Fruit fly (Drosophila melanogaster) whole organism, embryonic: ENCODE data around the gene CG14982.

Experiments
- Antp ChIP-seq: fragments of 200-800 bp; sonication (Bioruptor generic); optimal IDR thresholded peaks from 3 replicates; lab custom pipeline; 2016; ENCODE audit warnings: missing biosample characterization, missing genetic modification characterization
- BtbVII ChIP-seq: fragments of 200-800 bp; sonication (Bioruptor generic); optimal IDR thresholded peaks from 3 replicates; lab custom pipeline; 2017; ENCODE audit warnings: missing biosample characterization, mild to moderate bottlenecking, missing genetic modification characterization
- CG10274 ChIP-seq: fragments of 200-800 bp; sonication (Bioruptor generic); optimal IDR thresholded peaks from 3 replicates; lab custom pipeline; 2017; ENCODE audit warnings: missing biosample characterization, mild to moderate bottlenecking, missing genetic modification characterization
- CG10366 ChIP-seq: fragments of 200-800 bp; sonication (Bioruptor generic); IDR thresholded peaks from 2 replicates; pipeline ENCODE4 v1.3.6; 2022; ENCODE audit warnings: missing biosample characterization, missing genetic modification characterization
- CG11085 ChIP-seq: fragments of 200-800 bp; sonication (Bioruptor generic); IDR thresholded peaks from 2 replicates; pipeline ENCODE4 v1.3.6; 2022; ENCODE audit warnings: missing biosample characterization, missing genetic modification characterization
- CG11695 ChIP-seq: fragments of 200-800 bp; sonication (Bioruptor generic); IDR thresholded peaks from 3 replicates; pipeline ENCODE4 v1.3.6; 2022; ENCODE audit warnings: missing biosample characterization, missing genetic modification characterization
- CG12942 ChIP-seq: fragments of 200-800 bp; sonication (Bioruptor generic); optimal IDR thresholded peaks from 3 replicates; lab custom pipeline; 2016; ENCODE audit warnings: missing biosample characterization, missing genetic modification characterization
- CG15073 ChIP-seq: fragments of 200-800 bp; sonication (Bioruptor generic); optimal IDR thresholded peaks from 2 replicates; lab custom pipeline; 2016; ENCODE audit warnings: missing biosample characterization, missing genetic modification characterization
- CG2120 ChIP-seq: fragments of 200-800 bp; sonication (Bioruptor generic); optimal IDR thresholded peaks from 3 replicates; lab custom pipeline; 2016; ENCODE audit warnings: missing biosample characterization, missing genetic modification characterization
- CG2202 ChIP-seq: fragments of 200-800 bp; sonication (Bioruptor generic); optimal IDR thresholded peaks from 2 replicates; lab custom pipeline; 2018; ENCODE audit warnings: missing biosample characterization, mild to moderate bottlenecking, missing genetic modification characterization
- CG32772 ChIP-seq: fragments of 200-800 bp; sonication (Bioruptor generic); IDR thresholded peaks from 2 replicates; pipeline ENCODE4 v1.3.6; 2022; ENCODE audit warnings: missing biosample characterization, missing genetic modification characterization
- CG33557 ChIP-seq: fragments of 200-800 bp; sonication (Bioruptor generic); optimal IDR thresholded peaks from 2 replicates; lab custom pipeline; 2019; ENCODE audit warnings: missing biosample characterization, mild to moderate bottlenecking, missing genetic modification characterization, moderate library complexity
- CG3838 ChIP-seq: fragments of 200-800 bp; sonication (Bioruptor generic); optimal IDR thresholded peaks from 3 replicates; lab custom pipeline; 2016; ENCODE audit warnings: missing biosample characterization, missing genetic modification characterization
- CG43689 ChIP-seq: fragments of 200-800 bp; sonication (Bioruptor generic); IDR thresholded peaks from 2 replicates; pipeline ENCODE4 v1.3.6; 2022; ENCODE audit warnings: missing biosample characterization, missing genetic modification characterization
- CG4854 ChIP-seq: fragments of 200-800 bp; sonication (Bioruptor generic); optimal IDR thresholded peaks from 2 replicates; lab custom pipeline; 2016; ENCODE audit warnings: missing biosample characterization, missing genetic modification characterization, inconsistent platforms
- CG8089 ChIP-seq: fragments of 200-800 bp; sonication (Bioruptor generic); optimal IDR thresholded peaks from 3 replicates; lab custom pipeline; 2016; ENCODE audit warnings: missing biosample characterization, missing genetic modification characterization
- CG8478 ChIP-seq: fragments of >200 bp; optimal IDR thresholded peaks from 2 replicates; lab custom pipeline; 2018
- CG8765 ChIP-seq: fragments of 200-800 bp; sonication (Bioruptor generic); IDR thresholded peaks from 2 replicates; pipeline ENCODE4 v1.3.6; 2022; ENCODE audit warnings: missing biosample characterization, missing genetic modification characterization
- CG9817 ChIP-seq: fragments of 200-800 bp; sonication (Bioruptor generic); optimal IDR thresholded peaks from 2 replicates; lab custom pipeline; 2018; ENCODE audit warnings: missing biosample characterization, mild to moderate bottlenecking, missing genetic modification characterization, moderate library complexity
- D ChIP-seq, 2 experiments: fragments of 200-800 bp in 1 of 2; fragments of >200 bp in 1 of 2; sonication (Bioruptor generic) in 1 of 2; optimal IDR thresholded peaks; 2 replicates in 1 of 2; 3 replicates in 1 of 2; lab custom pipeline; 2017; ENCODE audit warnings: mild to moderate bottlenecking in 1 of 2, missing biosample characterization in 1 of 2, missing genetic modification characterization in 1 of 2, missing genetic modification reagents in 1 of 2
- E2f1 ChIP-seq: fragments of 200-800 bp; sonication (Bioruptor generic); IDR thresholded peaks from 2 replicates; pipeline ENCODE4 v1.3.6; 2022; ENCODE audit warnings: missing biosample characterization, missing genetic modification characterization
- Gug ChIP-seq: fragments of 200-800 bp; sonication (Bioruptor generic); IDR thresholded peaks from 4 replicates; pipeline ENCODE4 v1.3.6; 2022; ENCODE audit warnings: missing biosample characterization, missing genetic modification characterization
- Lpt ChIP-seq: fragments of >200 bp; optimal IDR thresholded peaks from 2 replicates; lab custom pipeline; 2018; ENCODE audit warnings: missing biosample characterization, missing genetic modification characterization
- Mrtf ChIP-seq: fragments of 200-800 bp; sonication (Bioruptor generic); IDR thresholded peaks from 3 replicates; pipeline ENCODE4 v1.3.6; 2022; ENCODE audit warnings: missing biosample characterization, missing genetic modification characterization
- NK7.1 ChIP-seq: fragments of 200-800 bp; sonication (Bioruptor generic); optimal IDR thresholded peaks from 3 replicates; lab custom pipeline; 2016; ENCODE audit warnings: missing biosample characterization, missing genetic modification characterization
- Neu2 ChIP-seq: fragments of 200-800 bp; sonication (Bioruptor generic); optimal IDR thresholded peaks from 3 replicates; lab custom pipeline; 2016; ENCODE audit warnings: missing biosample characterization, missing genetic modification characterization, borderline replicate concordance
- Nf-YB ChIP-seq: fragments of 200-800 bp; sonication (Bioruptor generic); optimal IDR thresholded peaks from 3 replicates; lab custom pipeline; 2019; ENCODE audit warnings: missing biosample characterization, mild to moderate bottlenecking, missing genetic modification characterization, moderate library complexity
- Oli ChIP-seq: fragments of 200-800 bp; sonication (Bioruptor generic); optimal IDR thresholded peaks from 2 replicates; lab custom pipeline; 2018; ENCODE audit warnings: missing biosample characterization, mild to moderate bottlenecking, missing genetic modification characterization, moderate library complexity
- Scr ChIP-seq: fragments of 200-800 bp; sonication (Bioruptor generic); IDR thresholded peaks from 2 replicates; pipeline ENCODE4 v1.3.6; 2022; ENCODE audit warnings: missing biosample characterization, missing genetic modification characterization; ENCODE audit not compliant: partially characterized antibody
- Vsx1 ChIP-seq: fragments of 200-800 bp; sonication (Bioruptor generic); optimal IDR thresholded peaks from 2 replicates; lab custom pipeline; 2017; ENCODE audit warnings: missing biosample characterization, mild to moderate bottlenecking, missing genetic modification characterization, missing genetic modification reagents
- bab2 ChIP-seq: fragments of 200-800 bp; sonication (Bioruptor generic); optimal IDR thresholded peaks from 2 replicates; lab custom pipeline; 2016; ENCODE audit warnings: missing biosample characterization, missing genetic modification characterization
- cas ChIP-seq: fragments of 200-800 bp; sonication (Bioruptor generic); IDR thresholded peaks from 2 replicates; pipeline ENCODE4 v1.3.6; 2022; ENCODE audit warnings: missing biosample characterization, missing genetic modification characterization
- en ChIP-seq: fragments of 200-800 bp; sonication (Bioruptor generic); optimal IDR thresholded peaks from 2 replicates; lab custom pipeline; 2016; ENCODE audit warnings: missing biosample characterization, missing genetic modification characterization
- ewg ChIP-seq: fragments of 200-800 bp; sonication (Bioruptor generic); optimal IDR thresholded peaks from 3 replicates; lab custom pipeline; 2017; ENCODE audit warnings: mild to moderate bottlenecking, missing biosample characterization, missing genetic modification reagents, missing genetic modification characterization
- gsb ChIP-seq: fragments of 200-800 bp; sonication (Bioruptor generic); IDR thresholded peaks from 2 replicates; pipeline ENCODE4 v1.3.6; 2022; ENCODE audit warnings: missing biosample characterization, missing genetic modification characterization
- hth ChIP-seq: fragments of >200 bp; optimal IDR thresholded peaks from 2 replicates; lab custom pipeline; 2017; ENCODE audit warnings: inconsistent platforms
- jumu ChIP-seq: fragments of 200-800 bp; sonication (Bioruptor generic); optimal IDR thresholded peaks from 3 replicates; lab custom pipeline; 2016; ENCODE audit warnings: missing biosample characterization, missing genetic modification characterization
- kah ChIP-seq: fragments of 200-800 bp; sonication (Bioruptor generic); optimal IDR thresholded peaks from 2 replicates; lab custom pipeline; 2018; ENCODE audit warnings: missing biosample characterization, mild to moderate bottlenecking, missing genetic modification characterization
- lab ChIP-seq: fragments of 200-800 bp; sonication (Bioruptor generic); optimal IDR thresholded peaks from 3 replicates; lab custom pipeline; 2017; ENCODE audit warnings: missing biosample characterization, missing genetic modification characterization, mild to moderate bottlenecking, moderate library complexity, missing genetic modification reagents
- lola ChIP-seq, 3 experiments: fragments of >200 bp in 2 of 3; fragments of 200-800 bp in 1 of 3; sonication (Bioruptor generic) in 1 of 3; optimal IDR thresholded peaks; 2 replicates each; lab custom pipeline; 2017 to 2019; ENCODE audit warnings: missing biosample characterization in 3 of 3, missing genetic modification characterization in 3 of 3, mild to moderate bottlenecking in 1 of 3, moderate library complexity in 1 of 3
- lov ChIP-seq, 2 experiments: fragments of 200-800 bp in 1 of 2; fragments of >200 bp in 1 of 2; sonication (Bioruptor generic) in 1 of 2; IDR thresholded peaks in 1 of 2; optimal IDR thresholded peaks in 1 of 2; 2 replicates in 1 of 2; 3 replicates in 1 of 2; pipeline versions ENCODE4 v1.3.6 to Lab custom; 2017 to 2022; ENCODE audit warnings: missing biosample characterization in 1 of 2, missing genetic modification characterization in 1 of 2
- pan ChIP-seq, 4 experiments: fragments of >200 bp in 3 of 4; fragments of 200-800 bp in 1 of 4; sonication (Bioruptor generic) in 1 of 4; optimal IDR thresholded peaks in 3 of 4; IDR thresholded peaks in 1 of 4; 2 replicates each; pipeline versions ENCODE4 v1.3.6 to Lab custom; 2017 to 2022; ENCODE audit warnings: missing biosample characterization in 2 of 4, missing genetic modification characterization in 2 of 4, mixed read lengths in 1 of 4
- pnt ChIP-seq: fragments of 200-800 bp; sonication (Bioruptor generic); optimal IDR thresholded peaks from 3 replicates; lab custom pipeline; 2016; ENCODE audit warnings: missing biosample characterization, missing genetic modification characterization
- scrt ChIP-seq: fragments of 200-800 bp; sonication (Bioruptor generic); optimal IDR thresholded peaks from 2 replicates; lab custom pipeline; 2018; ENCODE audit warnings: missing biosample characterization, mild to moderate bottlenecking, missing genetic modification characterization, moderate library complexity
- sd ChIP-seq: fragments of 200-800 bp; sonication (Bioruptor generic); optimal IDR thresholded peaks from 3 replicates; lab custom pipeline; 2018; ENCODE audit warnings: missing biosample characterization, mild to moderate bottlenecking, missing genetic modification characterization, moderate library complexity
- shn ChIP-seq: fragments of 200-800 bp; sonication (Bioruptor generic); optimal IDR thresholded peaks from 3 replicates; lab custom pipeline; 2016; ENCODE audit warnings: missing biosample characterization, missing genetic modification characterization
- tio ChIP-seq: fragments of 200-800 bp; sonication (Bioruptor generic); optimal IDR thresholded peaks from 2 replicates; lab custom pipeline; 2017; ENCODE audit warnings: missing biosample characterization, missing genetic modification characterization, inconsistent platforms
- usp ChIP-seq: fragments of >200 bp; optimal IDR thresholded peaks from 2 replicates; lab custom pipeline; 2017; ENCODE audit warnings: missing biosample characterization, missing genetic modification characterization
- z ChIP-seq: fragments of 200-800 bp; sonication (Bioruptor generic); IDR thresholded peaks from 3 replicates; pipeline ENCODE4 v1.3.6; 2022; ENCODE audit warnings: missing biosample characterization, missing genetic modification characterization

The CG14982 gene

DNA sequence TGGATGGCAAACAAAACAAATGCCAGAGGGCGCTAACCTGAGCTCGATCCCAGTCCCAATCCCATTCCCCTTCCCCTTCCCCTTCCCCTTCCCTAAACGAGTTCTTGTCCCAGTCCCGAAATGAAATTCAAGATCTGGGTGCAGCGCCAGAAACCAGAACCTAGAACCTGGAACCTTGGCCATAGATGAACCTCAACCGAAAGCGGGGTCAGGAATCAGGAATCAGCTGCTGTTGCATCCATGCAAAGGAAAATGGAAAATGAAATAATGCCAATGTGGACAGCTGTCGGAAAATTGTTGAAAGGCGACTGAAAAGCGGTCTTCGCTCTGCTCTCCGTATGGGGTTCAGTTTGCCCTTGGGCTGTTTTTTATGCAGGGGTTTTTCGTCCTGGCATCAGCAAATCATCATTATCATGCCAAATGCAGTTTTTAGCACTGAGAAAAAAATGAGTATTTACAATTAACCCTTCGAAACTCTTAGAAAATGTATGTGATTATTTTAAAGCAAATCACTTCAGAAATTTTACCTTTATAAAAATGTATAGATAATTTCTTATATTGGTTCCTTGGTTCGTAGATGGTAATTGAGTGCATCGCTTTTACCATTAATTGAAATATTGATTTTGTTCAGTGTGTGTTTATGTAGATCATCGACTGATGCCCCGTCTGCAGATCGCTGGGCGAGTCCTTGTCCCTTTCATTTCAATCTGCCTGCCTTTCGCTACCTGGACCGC is 35.3 kb downstream of the CG14982 start (continued):
- TF ChIP-seq lola (GFP tag; optimal IDR thresholded peaks at IDR 0.05; lab: Kevin White, UChicago) (peak in 1 of 3 experiments; percentile 80), CG8765 (GFP tag; lab: Robert Waterston, UW) (peak; percentile 52; the same call in 1 of the 2 replicates), shn (GFP tag; lab: Kevin White, UChicago) (no peak), scrt (GFP tag; lab: Kevin White, UChicago) (no peak), pan (optimal IDR thresholded peaks at IDR 0.05; lab: Kevin White, UChicago) (no peak), pan (GFP tag; optimal IDR thresholded peaks at IDR 0.05 in 1 of 2, IDR thresholded peaks at IDR 0.05 in 1 of 2) (no peak), CG10274 (GFP tag; lab: Kevin White, UChicago) (no peak), Nf-YB (GFP tag; lab: Kevin White, UChicago) (peak; percentile 2), CG10366 (GFP tag; lab: Robert Waterston, UW) (no peak), lov (optimal IDR thresholded peaks at IDR 0.05; lab: Kevin White, UChicago) (no peak), lov (GFP tag; IDR thresholded peaks at IDR 0.05; lab: Robert Waterston, UW) (0 out of 3 replicates have a peak, but pooled peaks have one; percentile 14), lab (no peak), D (optimal IDR thresholded peaks at IDR 0.05; lab: Kevin White, UChicago) (no peak), D (GFP tag; optimal IDR thresholded peaks at IDR 0.05; lab: Kevin White, UChicago) (peak; percentile 14), CG11085 (GFP tag; lab: Robert Waterston, UW) (no peak), usp (GFP tag; lab: Kevin White, UChicago) (no peak), CG8089 (GFP tag; lab: Kevin White, UChicago) (no peak), tio (GFP tag; lab: Kevin White, UChicago) (no peak), Neu2 (GFP tag; lab: Kevin White, UChicago) (no peak), CG43689 (GFP tag; lab: Robert Waterston, UW) (no peak), CG15073 (GFP tag; lab: Kevin White, UChicago) (no peak), NK7.1 (GFP tag; lab: Kevin White, UChicago) (no peak), Gug (no peak), CG2202 (peak; percentile 38), CG11695 (no peak), jumu (GFP tag; lab: Kevin White, UChicago) (no peak), Lpt (GFP tag; lab: Kevin White, UChicago) (no peak), CG33557 (GFP tag; lab: Kevin White, UChicago) (peak; percentile 54), z (GFP tag; lab: Robert Waterston, UW) (no peak), sd (no peak), CG12942 (GFP tag; lab: Kevin White, UChicago) (no peak), bab2 (GFP tag; lab: Kevin White, UChicago) (no peak), Antp (no peak), en (GFP tag; lab: Kevin White, UChicago) (no peak), ewg (GFP tag; lab: Kevin White, UChicago) (no peak), cas (no peak), Vsx1 (GFP tag; lab: Kevin White, UChicago) (no peak), hth (no peak), CG2120 (GFP tag; lab: Kevin White, UChicago) (no peak), Mrtf (no peak), CG32772 (no peak), CG3838 (GFP tag; lab: Kevin White, UChicago) (no peak), Scr (GFP tag; lab: Robert Waterston, UW) (no peak), CG4854 (no peak), BtbVII (no peak), kah (no peak), pnt (GFP tag; lab: Kevin White, UChicago) (no peak), CG8478 (lab: Kevin White, UChicago) (no peak), gsb (GFP tag; lab: Robert Waterston, UW) (no peak), CG9817 (no peak), E2f1 (GFP tag; lab: Robert Waterston, UW) (no peak), Oli (tag; lab: Kevin White, UChicago) (peak; percentile 20)
